Worm (Caenorhabditis elegans): ENCODE results near the gene C02F12.5.

DNA sequence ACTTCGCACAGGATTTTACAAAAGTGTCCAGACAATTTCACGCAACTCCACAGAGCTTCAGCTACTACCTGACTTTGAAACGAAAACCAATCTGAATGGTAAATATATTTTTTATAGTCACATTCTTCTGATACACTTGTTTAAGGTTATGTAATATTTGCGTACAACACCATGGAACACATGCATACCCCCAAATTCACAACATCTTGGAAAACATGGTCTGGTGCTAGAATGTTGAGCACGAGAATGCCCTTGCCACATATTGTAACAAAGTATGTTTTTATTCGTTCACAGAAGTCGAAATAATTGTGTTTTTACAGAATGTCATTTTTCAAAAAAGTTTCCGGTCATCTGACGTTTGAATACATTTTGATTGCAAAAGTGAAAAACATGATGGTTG lies 43.9 kb upstream of the C02F12.5 start:
- no peak for TF ChIP-seq unc-62 (GFP tag; optimal IDR thresholded peaks at IDR 0.05)
- no peak for TF ChIP-seq ztf-11 (tag; optimal IDR thresholded peaks at IDR 0.05)
- TF ChIP-seq pha-4 (tag; optimal IDR thresholded peaks at IDR 0.05), result no peak
- no peak for TF ChIP-seq M03D4.4 (tag; optimal IDR thresholded peaks at IDR 0.05)
- TF ChIP-seq sem-2 (GFP tag; optimal IDR thresholded peaks at IDR 0.05), result no peak
- TF ChIP-seq nhr-237 (tag; optimal IDR thresholded peaks at IDR 0.05), result no peak
